Fruit fly (Drosophila melanogaster): ENCODE results near the gene Nup98-96.
A peak's percentile ranks its signal among the peaks of the same experiment; 100 is the strongest.

Gene Nup98-96

dm6 chr3R:23817566-23818202, 36.3 kb upstream of the Nup98-96 start:
- TF ChIP-seq CG32121 (GFP tag; IDR thresholded peaks at IDR 0.05) (peak; percentile 83), rn (GFP tag; IDR thresholded peaks at IDR 0.05) (peak; percentile 53; the same call in 1 of the 2 replicates), D1 (tag; optimal IDR thresholded peaks at IDR 0.05) (no peak), CG14655 (GFP tag; optimal IDR thresholded peaks at IDR 0.05) (no peak), gl (tag; optimal IDR thresholded peaks at IDR 0.05) (no peak), CG8159 (tag; optimal IDR thresholded peaks at IDR 0.05) (no peak), Pif1A (GFP tag; optimal IDR thresholded peaks at IDR 0.05) (no peak), CG17806 (tag; optimal IDR thresholded peaks at IDR 0.05) (no peak), CG13204 (GFP tag; optimal IDR thresholded peaks at IDR 0.05) (no peak), Snoo (tag; optimal IDR thresholded peaks at IDR 0.05) (no peak), EcR (GFP tag; optimal IDR thresholded peaks at IDR 0.05) (peak; percentile 92), CG9948 (tag; optimal IDR thresholded peaks at IDR 0.05) (no peak), CG8301 (tag; optimal IDR thresholded peaks at IDR 0.05) (no peak), Ets98B (GFP tag; IDR thresholded peaks at IDR 0.05) (peak; percentile 78), CG15710 (tag; optimal IDR thresholded peaks at IDR 0.05) (peak; percentile 62), fd96Ca (GFP tag; IDR thresholded peaks at IDR 0.05) (peak; percentile 88), Pif1B (GFP tag; optimal IDR thresholded peaks at IDR 0.05) (no peak), CG12605 (GFP tag; IDR thresholded peaks at IDR 0.05) (no peak; the same call in 1 of the 2 replicates), CG34367 (tag; optimal IDR thresholded peaks at IDR 0.05) (no peak), CG4496 (GFP tag; IDR thresholded peaks at IDR 0.05) (peak; percentile 86; the same call in 2 of the 3 replicates), CG10348 (GFP tag; IDR thresholded peaks at IDR 0.05) (peak; percentile 58)

dm6 chr3R:23803668-23804067, 22.2 kb upstream of the Nup98-96 start, which contains the start of gene CG34355:
CG34355 (plus strand) TSS chr3R:23803859.
- TF ChIP-seq Ets98B (GFP tag; IDR thresholded peaks at IDR 0.05) = no peak
- no peak for TF ChIP-seq CG15710 (tag; optimal IDR thresholded peaks at IDR 0.05)
- no peak; the same call in 1 of the 2 replicates for TF ChIP-seq CG12605 (GFP tag; IDR thresholded peaks at IDR 0.05)
- peak; percentile 54; the same call in 2 of the 3 replicates for TF ChIP-seq CG4496 (GFP tag; IDR thresholded peaks at IDR 0.05)
- TF ChIP-seq fd96Ca (GFP tag; IDR thresholded peaks at IDR 0.05) = no peak
- no peak for TF ChIP-seq CG17806 (tag; optimal IDR thresholded peaks at IDR 0.05)
- TF ChIP-seq CG34367 (tag; optimal IDR thresholded peaks at IDR 0.05) = peak; percentile 42
- TF ChIP-seq Snoo (tag; optimal IDR thresholded peaks at IDR 0.05) = no peak

dm6 chr3R:23791491-23791890, 10.1 kb upstream of the Nup98-96 start:
- TF ChIP-seq CG8159 (tag; optimal IDR thresholded peaks at IDR 0.05) (no peak), Pif1B (GFP tag; optimal IDR thresholded peaks at IDR 0.05) (no peak), CG9948 (tag; optimal IDR thresholded peaks at IDR 0.05) (peak; percentile 51), CG15710 (tag; optimal IDR thresholded peaks at IDR 0.05) (peak; percentile 62), CG32121 (GFP tag; IDR thresholded peaks at IDR 0.05) (peak; percentile 51; the same call in 1 of the 2 replicates), CG12605 (GFP tag; IDR thresholded peaks at IDR 0.05) (peak; percentile 43; the same call in 1 of the 2 replicates), CG4496 (GFP tag; IDR thresholded peaks at IDR 0.05) (peak; percentile 40; the same call in 1 of the 3 replicates), CG17806 (tag; optimal IDR thresholded peaks at IDR 0.05) (peak; percentile 72)

dm6 chr3R:23790483-23791175, 9.2 kb upstream of the Nup98-96 start:
- no peak for TF ChIP-seq CG17806 (tag; optimal IDR thresholded peaks at IDR 0.05)
- TF ChIP-seq CG12605 (GFP tag; IDR thresholded peaks at IDR 0.05) = no peak
- TF ChIP-seq gl (tag; optimal IDR thresholded peaks at IDR 0.05) = no peak
- no peak for TF ChIP-seq CG15710 (tag; optimal IDR thresholded peaks at IDR 0.05)
- no peak for TF ChIP-seq CG8159 (tag; optimal IDR thresholded peaks at IDR 0.05)
- no peak for TF ChIP-seq CG9948 (tag; optimal IDR thresholded peaks at IDR 0.05)
- no peak for TF ChIP-seq CG14655 (GFP tag; optimal IDR thresholded peaks at IDR 0.05)
- TF ChIP-seq CG10348 (GFP tag; IDR thresholded peaks at IDR 0.05) = no peak
- no peak for TF ChIP-seq Pif1A (GFP tag; optimal IDR thresholded peaks at IDR 0.05)
- TF ChIP-seq CG13204 (GFP tag; optimal IDR thresholded peaks at IDR 0.05) = no peak
- no peak for TF ChIP-seq D1 (tag; optimal IDR thresholded peaks at IDR 0.05)
- TF ChIP-seq Snoo (tag; optimal IDR thresholded peaks at IDR 0.05) = no peak
- TF ChIP-seq Pif1B (GFP tag; optimal IDR thresholded peaks at IDR 0.05) = no peak
- no peak for TF ChIP-seq CG32121 (GFP tag; IDR thresholded peaks at IDR 0.05)
- no peak for TF ChIP-seq fd96Ca (GFP tag; IDR thresholded peaks at IDR 0.05)
- TF ChIP-seq EcR (GFP tag; optimal IDR thresholded peaks at IDR 0.05) = no peak
- no peak for TF ChIP-seq Ets98B (GFP tag; IDR thresholded peaks at IDR 0.05)
- no peak for TF ChIP-seq CG4496 (GFP tag; IDR thresholded peaks at IDR 0.05)

dm6 chr3R:23789584-23789983, 8.2 kb upstream of the Nup98-96 start:
- TF ChIP-seq CG4496 (GFP tag; IDR thresholded peaks at IDR 0.05) (no peak), rn (GFP tag; IDR thresholded peaks at IDR 0.05) (no peak)

dm6 chr3R:23788406-23789021, 7.1 kb upstream of the Nup98-96 start:
- TF ChIP-seq fd96Ca (GFP tag; IDR thresholded peaks at IDR 0.05) (peak; percentile 64; the same call in 2 of the 3 replicates), CG34367 (tag; optimal IDR thresholded peaks at IDR 0.05) (peak; percentile 67), CG10348 (GFP tag; IDR thresholded peaks at IDR 0.05) (no peak), Pif1A (GFP tag; optimal IDR thresholded peaks at IDR 0.05) (peak; percentile 67), CG32121 (GFP tag; IDR thresholded peaks at IDR 0.05) (peak; percentile 62), CG14655 (GFP tag; optimal IDR thresholded peaks at IDR 0.05) (peak; percentile 82), CG17806 (tag; optimal IDR thresholded peaks at IDR 0.05) (peak; percentile 79), CG9948 (tag; optimal IDR thresholded peaks at IDR 0.05) (peak; percentile 80), CG15710 (tag; optimal IDR thresholded peaks at IDR 0.05) (peak; percentile 77), Pif1B (GFP tag; optimal IDR thresholded peaks at IDR 0.05) (peak; percentile 74), CG12605 (GFP tag; IDR thresholded peaks at IDR 0.05) (peak; percentile 48; the same call in 1 of the 2 replicates), rn (GFP tag; IDR thresholded peaks at IDR 0.05) (no peak), D1 (tag; optimal IDR thresholded peaks at IDR 0.05) (peak; percentile 50), Ets98B (GFP tag; IDR thresholded peaks at IDR 0.05) (peak; percentile 43), CG8159 (tag; optimal IDR thresholded peaks at IDR 0.05) (peak; percentile 83), EcR (GFP tag; optimal IDR thresholded peaks at IDR 0.05) (peak; percentile 98), Snoo (tag; optimal IDR thresholded peaks at IDR 0.05) (peak; percentile 60), gl (tag; optimal IDR thresholded peaks at IDR 0.05) (peak; percentile 37), CG4496 (GFP tag; IDR thresholded peaks at IDR 0.05) (peak; percentile 41; the same call in 2 of the 3 replicates), CG13204 (GFP tag; optimal IDR thresholded peaks at IDR 0.05) (peak; percentile 97), CG8301 (tag; optimal IDR thresholded peaks at IDR 0.05) (peak; percentile 80)
